Worm (Caenorhabditis elegans) whole organism, early embryonic: ENCODE measurements around the gene apa-2.
A peak's percentile ranks its signal among the peaks of the same experiment; 100 is the strongest.

Experiments used
- F13C5.2 ChIP-seq: sonication (generic microtip); optimal IDR thresholded peaks from 2 replicates; lab custom pipeline; 2017; ENCODE audit warnings: mild to moderate bottlenecking, missing genetic modification characterization, inconsistent platforms, missing compliant biosample characterization
- aly-1 ChIP-seq: sonication (generic microtip); optimal IDR thresholded peaks from 2 replicates; lab custom pipeline; 2016; ENCODE audit warnings: missing genetic modification characterization, missing compliant biosample characterization
- ama-1 ChIP-seq: fragments of 150-350 bp; optimal IDR thresholded peaks from 2 replicates; lab custom pipeline; 2014
- ceh-13 ChIP-seq: fragments of 200-800 bp; sonication (Bioruptor generic); optimal IDR thresholded peaks from 2 replicates; lab custom pipeline; 2018; ENCODE audit warnings: mild to moderate bottlenecking, missing genetic modification characterization, missing compliant biosample characterization
- ets-7 ChIP-seq: sonication (generic microtip); optimal IDR thresholded peaks from 2 replicates; lab custom pipeline; 2016; ENCODE audit warnings: missing genotype, missing genetic modification characterization, missing compliant biosample characterization
- flt-1 ChIP-seq: fragments of 200-800 bp; sonication (Bioruptor generic); IDR thresholded peaks from 2 replicates; pipeline ENCODE4 v1.3.6; 2022; ENCODE audit warnings: missing genetic modification characterization, missing compliant biosample characterization
- hmg-4 ChIP-seq: fragments of 200-800 bp; sonication (Bioruptor generic); optimal IDR thresholded peaks from 2 replicates; lab custom pipeline; 2018; ENCODE audit warnings: mild to moderate bottlenecking, missing genetic modification characterization, missing compliant biosample characterization
- hnd-1 ChIP-seq: sonication (generic microtip); optimal IDR thresholded peaks from 2 replicates; lab custom pipeline; 2016; ENCODE audit warnings: missing genetic modification characterization, missing compliant biosample characterization
- pes-1 ChIP-seq: fragments of 200-800 bp; sonication (Bioruptor generic); IDR thresholded peaks from 2 replicates; pipeline ENCODE4 v1.3.6; 2022; ENCODE audit warnings: missing genetic modification reagents, missing genetic modification characterization, missing compliant biosample characterization
- scrt-1 ChIP-seq: fragments of 200-800 bp; sonication (Bioruptor generic); IDR thresholded peaks from 2 replicates; pipeline ENCODE4 v1.3.6; 2022; ENCODE audit warnings: missing genetic modification characterization, missing compliant biosample characterization
- sea-1 ChIP-seq: fragments of 200-800 bp; sonication (Bioruptor generic); conservative IDR thresholded peaks from 2 replicates; pipeline ENCODE4 v1.3.6; 2022; ENCODE audit warnings: missing genetic modification characterization, missing compliant biosample characterization
- tbx-37 ChIP-seq: fragments of 200-800 bp; sonication (Bioruptor generic); conservative IDR thresholded peaks from 2 replicates; pipeline ENCODE4 v1.3.6; 2022; ENCODE audit warnings: missing genetic modification reagents, missing genetic modification characterization, missing compliant biosample characterization
- tra-4 ChIP-seq: sonication (generic microtip); optimal IDR thresholded peaks from 2 replicates; lab custom pipeline; 2017; ENCODE audit warnings: missing genetic modification characterization, missing compliant biosample characterization

DNA sequence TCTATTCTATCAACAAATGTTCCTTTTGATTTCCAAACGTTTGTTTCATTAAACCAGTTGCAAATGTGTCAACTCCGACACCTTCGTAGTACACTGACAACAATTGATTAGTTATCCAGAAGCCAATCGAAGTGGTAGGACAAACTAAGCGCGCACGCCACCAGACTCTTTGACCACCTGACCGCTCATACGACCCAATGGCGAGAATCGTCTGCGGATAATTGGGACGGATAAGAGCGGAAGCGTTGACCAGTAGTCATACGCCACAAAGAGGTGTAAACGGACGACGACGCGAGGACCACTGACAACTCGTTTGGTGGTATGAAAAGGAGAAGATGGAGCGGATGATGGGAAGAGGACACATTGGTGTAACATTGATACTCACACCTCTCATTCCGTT lies 38.1 kb upstream of the apa-2 start:
- TF ChIP-seq hmg-4 (peak; percentile 5), hnd-1 (no peak), F13C5.2 (tag; lab: Kevin White, UChicago) (no peak), tbx-37 (GFP tag; lab: Robert Waterston, UW) (no peak), ama-1 (lab: Kevin White, UChicago) (no peak), flt-1 (GFP tag; lab: Robert Waterston, UW) (no peak), aly-1 (no peak), ceh-13 (GFP tag; lab: Kevin White, UChicago) (no peak), sea-1 (no peak), pes-1 (GFP tag; lab: Robert Waterston, UW) (no peak), scrt-1 (no peak), tra-4 (tag; lab: Kevin White, UChicago) (no peak), ets-7 (tag; lab: Kevin White, UChicago) (no peak)
